Worm (Caenorhabditis elegans) whole organism, L1 larva: ENCODE data around the gene T16G12.1.

Experiments
- aha-1 ChIP-seq: fragments of 150-350 bp; optimal IDR thresholded peaks from 2 replicates; lab custom pipeline; 2014; ENCODE audit warnings: missing biosample characterization, missing genetic modification characterization
- ama-1 ChIP-seq: fragments of 150-350 bp; optimal IDR thresholded peaks from 2 replicates; lab custom pipeline; 2014
- dpl-1 ChIP-seq, 3 experiments: fragments of 150-350 bp in 2 of 3; sonication (generic microtip) in 1 of 3; optimal IDR thresholded peaks; 2 replicates each; lab custom pipeline; 2014 to 2017; ENCODE audit warnings: missing biosample characterization in 3 of 3, missing genetic modification characterization in 3 of 3, missing genetic modification reagents in 3 of 3
- elt-2 ChIP-seq: sonication (generic microtip); optimal IDR thresholded peaks from 2 replicates; lab custom pipeline; 2016; ENCODE audit warnings: missing genetic modification characterization, mild to moderate bottlenecking, inconsistent platforms, missing compliant biosample characterization, missing genetic modification reagents
- fkh-10 ChIP-seq: sonication (generic microtip); optimal IDR thresholded peaks from 2 replicates; lab custom pipeline; 2017; ENCODE audit warnings: missing biosample characterization, missing genetic modification reagents, missing genetic modification characterization
- nhr-12 ChIP-seq: sonication (generic microtip); optimal IDR thresholded peaks from 2 replicates; lab custom pipeline; 2017; ENCODE audit warnings: missing biosample characterization, missing genetic modification characterization
- snu-23 ChIP-seq: sonication (generic microtip); optimal IDR thresholded peaks from 2 replicates; lab custom pipeline; 2016; ENCODE audit warnings: missing genetic modification characterization, missing compliant biosample characterization
- unc-62 ChIP-seq: fragments of 150-350 bp; optimal IDR thresholded peaks from 2 replicates; lab custom pipeline; 2014; ENCODE audit warnings: missing biosample characterization, missing genetic modification reagents, missing genetic modification characterization
- zip-4 ChIP-seq: fragments of 200-800 bp; sonication (Bioruptor generic); optimal IDR thresholded peaks from 2 replicates; lab custom pipeline; 2018; ENCODE audit warnings: mild to moderate bottlenecking, missing genetic modification characterization, moderate library complexity, missing compliant biosample characterization

- TF ChIP-seq nhr-12 (tag; lab: Kevin White, UChicago) (no peak), ama-1 (lab: Kevin White, UChicago) (no peak), elt-2 (tag; lab: Kevin White, UChicago) (no peak), snu-23 (GFP tag; lab: Kevin White, UChicago) (no peak), fkh-10 (GFP tag; lab: Kevin White, UChicago) (peak; percentile 17), dpl-1 (GFP tag; optimal IDR thresholded peaks at IDR 0.05; lab: Kevin White, UChicago) (no peak), zip-4 (GFP tag; lab: Kevin White, UChicago) (no peak), aha-1 (tag; lab: Kevin White, UChicago) (no peak), unc-62 (GFP tag; lab: Kevin White, UChicago) (no peak)
Observed at ce11 chrIII:10035783-10036182, 13.9 kb downstream of the T16G12.1 start, which contains the start of gene xbx-3.
